Worm (Caenorhabditis elegans): ENCODE measurements around the gene aagr-3.

ce11 chrV:9712418-9713173 is 16.7 kb downstream of the aagr-3 start:
- TF ChIP-seq alr-1 (tag; optimal IDR thresholded peaks at IDR 0.05; ENCODE audit: borderline replicate concordance) (no peak), fkh-10 (GFP tag; optimal IDR thresholded peaks at IDR 0.05) (no peak), nhr-237 (tag; optimal IDR thresholded peaks at IDR 0.05) (no peak), mdl-1 (tag; optimal IDR thresholded peaks at IDR 0.05) (no peak), lin-39 (tag; optimal IDR thresholded peaks at IDR 0.05) (no peak), ces-1 (GFP tag; optimal IDR thresholded peaks at IDR 0.05) (no peak), tbx-2 (tag; optimal IDR thresholded peaks at IDR 0.05) (no peak), nhr-85 (tag) (no peak), zip-4 (GFP tag; optimal IDR thresholded peaks at IDR 0.05) (no peak), snpc-4 (tag; optimal IDR thresholded peaks at IDR 0.05) (no peak), aly-2 (tag; optimal IDR thresholded peaks at IDR 0.05) (no peak), Y116A8C.19 (tag; optimal IDR thresholded peaks at IDR 0.05; ENCODE audit: borderline replicate concordance) (no peak), egl-27 (tag; optimal IDR thresholded peaks at IDR 0.05) (no peak)
